Fruit fly (Drosophila melanogaster): ENCODE measurements around the gene CG11672.

CG11672 gene

dm6 chr3R:8256040-8256439, 34.3 kb downstream of the CG11672 start:
- peak; percentile 47; the same call in 1 of the 2 replicates for TF ChIP-seq Ets98B (GFP tag; IDR thresholded peaks at IDR 0.05)
- TF ChIP-seq CG17806 (tag; optimal IDR thresholded peaks at IDR 0.05), result no peak
- TF ChIP-seq CG32121 (GFP tag; IDR thresholded peaks at IDR 0.05), result peak; percentile 53
- TF ChIP-seq CG8301 (tag; optimal IDR thresholded peaks at IDR 0.05), result peak; percentile 68
- TF ChIP-seq CG12605 (GFP tag; IDR thresholded peaks at IDR 0.05), result peak; percentile 36; the same call in 1 of the 2 replicates
- no peak for TF ChIP-seq Pif1A (GFP tag; optimal IDR thresholded peaks at IDR 0.05)
- TF ChIP-seq CG13204 (GFP tag; optimal IDR thresholded peaks at IDR 0.05), result no peak
- peak; percentile 68 for TF ChIP-seq CG14655 (GFP tag; optimal IDR thresholded peaks at IDR 0.05)

dm6 chr3R:8254347-8254746, 36.0 kb downstream of the CG11672 start:
- TF ChIP-seq CG17806 (tag; optimal IDR thresholded peaks at IDR 0.05) (no peak), CG15710 (tag; optimal IDR thresholded peaks at IDR 0.05) (no peak), CG4496 (GFP tag; IDR thresholded peaks at IDR 0.05) (no peak)

dm6 chr3R:8251532-8251931, 38.8 kb downstream of the CG11672 start:
- TF ChIP-seq fd96Ca (GFP tag; IDR thresholded peaks at IDR 0.05) (0 out of 3 replicates have a peak, but pooled peaks have one; percentile 18), EcR (GFP tag; optimal IDR thresholded peaks at IDR 0.05) (no peak), CG15710 (tag; optimal IDR thresholded peaks at IDR 0.05) (no peak), CG13204 (GFP tag; optimal IDR thresholded peaks at IDR 0.05) (peak; percentile 90), gl (tag; optimal IDR thresholded peaks at IDR 0.05) (no peak), CG10348 (GFP tag; IDR thresholded peaks at IDR 0.05) (no peak)

dm6 chr3R:8250166-8250733, 40.1 kb downstream of the CG11672 start, which contains the start of gene mtg:
TSS of gene mtg (plus strand) at chr3R:8250497.
- TF ChIP-seq Pif1B (GFP tag; optimal IDR thresholded peaks at IDR 0.05) (no peak), CG9948 (tag; optimal IDR thresholded peaks at IDR 0.05) (no peak), CG8159 (tag; optimal IDR thresholded peaks at IDR 0.05) (no peak), EcR (GFP tag; optimal IDR thresholded peaks at IDR 0.05) (no peak), fd96Ca (GFP tag; IDR thresholded peaks at IDR 0.05) (peak; percentile 25; the same call in 1 of the 3 replicates), CG8301 (tag; optimal IDR thresholded peaks at IDR 0.05) (no peak), CG4496 (GFP tag; IDR thresholded peaks at IDR 0.05) (peak; percentile 17; the same call in 1 of the 3 replicates), Snoo (tag; optimal IDR thresholded peaks at IDR 0.05) (no peak), CG34367 (tag; optimal IDR thresholded peaks at IDR 0.05) (no peak), Ets98B (GFP tag; IDR thresholded peaks at IDR 0.05) (peak; percentile 31; the same call in 1 of the 2 replicates), CG10348 (GFP tag; IDR thresholded peaks at IDR 0.05) (no peak), CG32121 (GFP tag; IDR thresholded peaks at IDR 0.05) (no peak), D1 (tag; optimal IDR thresholded peaks at IDR 0.05) (no peak), CG12605 (GFP tag; IDR thresholded peaks at IDR 0.05) (no peak), CG13204 (GFP tag; optimal IDR thresholded peaks at IDR 0.05) (no peak), Pif1A (GFP tag; optimal IDR thresholded peaks at IDR 0.05) (no peak), rn (GFP tag; IDR thresholded peaks at IDR 0.05) (0 out of 2 replicates have a peak, but pooled peaks have one; percentile 11), CG15710 (tag; optimal IDR thresholded peaks at IDR 0.05) (no peak), gl (tag; optimal IDR thresholded peaks at IDR 0.05) (no peak), CG14655 (GFP tag; optimal IDR thresholded peaks at IDR 0.05) (no peak), CG17806 (tag; optimal IDR thresholded peaks at IDR 0.05) (no peak)

dm6 chr3R:8248138-8248537, 42.2 kb downstream of the CG11672 start, which contains the start of gene CG15864:
TSS of gene CG15864 (plus strand) at chr3R:8248438.
- no peak for TF ChIP-seq CG14655 (GFP tag; optimal IDR thresholded peaks at IDR 0.05)
- TF ChIP-seq CG10348 (GFP tag; IDR thresholded peaks at IDR 0.05), result no peak
- no peak for TF ChIP-seq rn (GFP tag; IDR thresholded peaks at IDR 0.05)
- no peak for TF ChIP-seq fd96Ca (GFP tag; IDR thresholded peaks at IDR 0.05)
- no peak for TF ChIP-seq EcR (GFP tag; optimal IDR thresholded peaks at IDR 0.05)
- no peak for TF ChIP-seq CG9948 (tag; optimal IDR thresholded peaks at IDR 0.05)
- no peak for TF ChIP-seq CG8159 (tag; optimal IDR thresholded peaks at IDR 0.05)
- TF ChIP-seq CG4496 (GFP tag; IDR thresholded peaks at IDR 0.05), result no peak
- TF ChIP-seq CG12605 (GFP tag; IDR thresholded peaks at IDR 0.05), result no peak
- TF ChIP-seq Pif1B (GFP tag; optimal IDR thresholded peaks at IDR 0.05), result no peak
- TF ChIP-seq Pif1A (GFP tag; optimal IDR thresholded peaks at IDR 0.05), result no peak
- no peak for TF ChIP-seq CG13204 (GFP tag; optimal IDR thresholded peaks at IDR 0.05)
- no peak for TF ChIP-seq CG8301 (tag; optimal IDR thresholded peaks at IDR 0.05)
- no peak for TF ChIP-seq Snoo (tag; optimal IDR thresholded peaks at IDR 0.05)
- no peak for TF ChIP-seq CG15710 (tag; optimal IDR thresholded peaks at IDR 0.05)
- TF ChIP-seq gl (tag; optimal IDR thresholded peaks at IDR 0.05), result no peak
- no peak for TF ChIP-seq CG34367 (tag; optimal IDR thresholded peaks at IDR 0.05)

dm6 chr3R:8243720-8244119, 46.7 kb downstream of the CG11672 start, which contains the start of the genes CG9636, CG18749 and CG33722:
TSS of gene CG9636 (minus strand) at chr3R:8243792.
TSS of gene CG18749 (plus strand) at chr3R:8244055.
TSS of gene CG33722 (plus strand) at chr3R:8244055.
- no peak for TF ChIP-seq CG12605 (GFP tag; IDR thresholded peaks at IDR 0.05)
- peak; percentile 52 for TF ChIP-seq CG8301 (tag; optimal IDR thresholded peaks at IDR 0.05)
- TF ChIP-seq D1 (tag; optimal IDR thresholded peaks at IDR 0.05), result peak; percentile 26
- no peak for TF ChIP-seq CG10348 (GFP tag; IDR thresholded peaks at IDR 0.05)
- TF ChIP-seq Ets98B (GFP tag; IDR thresholded peaks at IDR 0.05), result peak; percentile 52; the same call in 1 of the 2 replicates
- no peak; the same call in 1 of the 2 replicates for TF ChIP-seq CG32121 (GFP tag; IDR thresholded peaks at IDR 0.05)
- no peak for TF ChIP-seq Pif1A (GFP tag; optimal IDR thresholded peaks at IDR 0.05)
- peak; percentile 69 for TF ChIP-seq Pif1B (GFP tag; optimal IDR thresholded peaks at IDR 0.05)
- no peak for TF ChIP-seq CG34367 (tag; optimal IDR thresholded peaks at IDR 0.05)
- TF ChIP-seq fd96Ca (GFP tag; IDR thresholded peaks at IDR 0.05), result no peak
- no peak for TF ChIP-seq CG9948 (tag; optimal IDR thresholded peaks at IDR 0.05)
- TF ChIP-seq CG8159 (tag; optimal IDR thresholded peaks at IDR 0.05), result peak; percentile 40
- TF ChIP-seq CG4496 (GFP tag; IDR thresholded peaks at IDR 0.05), result peak; percentile 36; the same call in 1 of the 3 replicates
- TF ChIP-seq EcR (GFP tag; optimal IDR thresholded peaks at IDR 0.05), result peak; percentile 4
- TF ChIP-seq CG13204 (GFP tag; optimal IDR thresholded peaks at IDR 0.05), result no peak
- no peak for TF ChIP-seq gl (tag; optimal IDR thresholded peaks at IDR 0.05)
- no peak for TF ChIP-seq CG14655 (GFP tag; optimal IDR thresholded peaks at IDR 0.05)
- no peak for TF ChIP-seq rn (GFP tag; IDR thresholded peaks at IDR 0.05)
- TF ChIP-seq CG15710 (tag; optimal IDR thresholded peaks at IDR 0.05), result peak; percentile 58
- TF ChIP-seq CG17806 (tag; optimal IDR thresholded peaks at IDR 0.05), result peak; percentile 41
- peak; percentile 45 for TF ChIP-seq Snoo (tag; optimal IDR thresholded peaks at IDR 0.05)
